Worm (Caenorhabditis elegans): Measurements from ENCODE around the gene C11E4.6.
"Not testable (repeated sequence)": the region's sequence is repeated elsewhere in the genome, so short reads cannot be mapped to it uniquely, and the experiment has no call there.

DNA sequence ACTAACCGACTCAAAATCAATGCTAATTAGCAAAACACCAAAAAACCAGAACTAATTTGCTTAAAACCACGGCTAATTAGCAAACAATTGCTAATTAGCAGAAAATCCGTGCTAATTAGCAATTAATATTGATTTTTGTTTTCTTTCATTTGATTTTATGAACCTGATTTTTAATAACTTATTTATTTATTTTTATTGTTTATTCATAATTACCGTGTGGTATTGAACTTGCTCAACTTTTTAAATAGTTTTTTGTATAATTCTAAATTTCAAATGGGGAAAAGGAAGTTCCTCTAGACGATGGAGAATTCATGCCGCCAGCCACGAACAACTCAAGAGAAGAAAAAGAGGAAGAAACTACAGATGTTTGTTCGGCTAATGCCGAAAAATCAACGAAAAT is 15.5 kb downstream of the C11E4.6 start, which contains the start of gene F34H10.1:
- TF ChIP-seq dsc-1, nhr-84 (tag; optimal IDR thresholded peaks at IDR 0.05): not testable (repeated sequence)
